Fruit fly (Drosophila melanogaster) whole organism, pupa: ENCODE results near the gene mab-21.

Experiments used
- CG10348 ChIP-seq: fragments of 200-800 bp; sonication (Bioruptor generic); IDR thresholded peaks from 2 replicates; pipeline ENCODE4 v1.3.6; 2022; ENCODE audit warnings: missing biosample characterization, missing genetic modification characterization
- CG12605 ChIP-seq: fragments of 200-800 bp; sonication (Bioruptor generic); IDR thresholded peaks from 2 replicates; pipeline ENCODE4 v1.3.6; 2022; ENCODE audit warnings: missing biosample characterization, missing genetic modification characterization
- CG15710 ChIP-seq: fragments of 200-800 bp; sonication (Bioruptor generic); optimal IDR thresholded peaks from 2 replicates; lab custom pipeline; 2018; ENCODE audit warnings: missing biosample characterization, mild to moderate bottlenecking, missing genetic modification characterization, moderate library complexity
- CG17806 ChIP-seq: fragments of 200-800 bp; sonication (Bioruptor generic); optimal IDR thresholded peaks from 2 replicates; lab custom pipeline; 2018; ENCODE audit warnings: missing biosample characterization, mild to moderate bottlenecking, missing genetic modification characterization, moderate library complexity
- CG34367 ChIP-seq: fragments of 200-800 bp; sonication (Bioruptor generic); optimal IDR thresholded peaks from 2 replicates; lab custom pipeline; 2018; ENCODE audit warnings: missing biosample characterization, mild to moderate bottlenecking, missing genetic modification characterization
- CG8159 ChIP-seq: fragments of 200-800 bp; sonication (Bioruptor generic); optimal IDR thresholded peaks from 3 replicates; lab custom pipeline; 2018; ENCODE audit warnings: missing biosample characterization, mild to moderate bottlenecking, missing genetic modification characterization, moderate library complexity
- CG9948 ChIP-seq: fragments of 200-800 bp; sonication (Bioruptor generic); optimal IDR thresholded peaks from 2 replicates; lab custom pipeline; 2018; ENCODE audit warnings: missing biosample characterization, mild to moderate bottlenecking, missing genetic modification characterization, moderate library complexity
- EcR ChIP-seq: fragments of 200-800 bp; sonication (Bioruptor generic); optimal IDR thresholded peaks from 3 replicates; lab custom pipeline; 2019; ENCODE audit warnings: missing biosample characterization, missing genetic modification characterization, mild to moderate bottlenecking, moderate library complexity, missing genetic modification reagents
- Ets98B ChIP-seq: fragments of 200-800 bp; sonication (Bioruptor generic); IDR thresholded peaks from 2 replicates; pipeline ENCODE4 v1.3.6; 2022; ENCODE audit warnings: missing biosample characterization, missing genetic modification characterization
- Pif1A ChIP-seq: fragments of 200-800 bp; sonication (Bioruptor generic); optimal IDR thresholded peaks from 3 replicates; lab custom pipeline; 2016; ENCODE audit warnings: missing biosample characterization, missing genetic modification characterization
- Snoo ChIP-seq: fragments of 200-800 bp; sonication (Bioruptor generic); optimal IDR thresholded peaks from 3 replicates; lab custom pipeline; 2017; ENCODE audit warnings: missing biosample characterization, mild to moderate bottlenecking, missing genetic modification characterization, inconsistent platforms
- fd96Ca ChIP-seq: fragments of 200-800 bp; sonication (Bioruptor generic); IDR thresholded peaks from 3 replicates; pipeline ENCODE4 v1.3.6; 2022; ENCODE audit warnings: missing biosample characterization, missing genetic modification characterization
- gl ChIP-seq: fragments of 200-800 bp; sonication (Bioruptor generic); optimal IDR thresholded peaks from 2 replicates; lab custom pipeline; 2018; ENCODE audit warnings: missing biosample characterization, mild to moderate bottlenecking, missing genetic modification characterization
- rn ChIP-seq: fragments of 200-800 bp; sonication (Bioruptor generic); IDR thresholded peaks from 2 replicates; pipeline ENCODE4 v1.3.6; 2022; ENCODE audit warnings: missing biosample characterization, missing genetic modification characterization

dm6 chrX:6020254-6020653, 7.3 kb upstream of the mab-21 start:
- peak; percentile 47 for TF ChIP-seq gl (tag; lab: Kevin White, UChicago)
- peak; percentile 26 for TF ChIP-seq EcR (GFP tag; lab: Kevin White, UChicago)
- TF ChIP-seq CG34367 = peak; percentile 64
- TF ChIP-seq CG9948 (tag; lab: Kevin White, UChicago) = peak; percentile 56
- TF ChIP-seq fd96Ca = peak; percentile 63; the same call in 1 of the 3 replicates
- peak; percentile 82 for TF ChIP-seq CG8159 (tag; lab: Kevin White, UChicago)
- TF ChIP-seq CG15710 (tag; lab: Kevin White, UChicago) = peak; percentile 78
- peak; percentile 63; the same call in 1 of the 2 replicates for TF ChIP-seq Ets98B (GFP tag; lab: Robert Waterston, UW)
- peak; percentile 68 for TF ChIP-seq CG17806 (tag; lab: Kevin White, UChicago)
- TF ChIP-seq Snoo (tag; lab: Kevin White, UChicago) = peak; percentile 78
- TF ChIP-seq CG10348 = no peak
- TF ChIP-seq CG12605 (GFP tag; lab: Robert Waterston, UW) = 0 out of 2 replicates have a peak, but pooled peaks have one; percentile 13
- no peak for TF ChIP-seq rn (GFP tag; lab: Robert Waterston, UW)
- TF ChIP-seq Pif1A (GFP tag; lab: Kevin White, UChicago) = peak; percentile 84
